Worm (Caenorhabditis elegans): Measurements from ENCODE around the gene tsp-5.
A peak's percentile ranks its signal among the peaks of the same experiment; 100 is the strongest.

ce11 chrIV:13561629-13562028 is 29.9 kb downstream of the tsp-5 start, which contains the start of the genes Y45F10B.13 and qui-1:
- no peak for TF ChIP-seq blmp-1 (tag; optimal IDR thresholded peaks at IDR 0.05)
- no peak for TF ChIP-seq hlh-1 (tag; optimal IDR thresholded peaks at IDR 0.05)
- peak; percentile 56 for TF ChIP-seq unc-120 (tag; optimal IDR thresholded peaks at IDR 0.05; ENCODE audit: poor library complexity, severe bottlenecking)
- no peak for TF ChIP-seq nhr-28 (tag; optimal IDR thresholded peaks at IDR 0.05)
- TF ChIP-seq snpc-4 (tag; optimal IDR thresholded peaks at IDR 0.05) = no peak
- TF ChIP-seq nhr-237 (tag; optimal IDR thresholded peaks at IDR 0.05) = no peak
- no peak for TF ChIP-seq unc-62 (GFP tag; optimal IDR thresholded peaks at IDR 0.05)
- peak; percentile 1 for TF ChIP-seq ces-1 (GFP tag; optimal IDR thresholded peaks at IDR 0.05)
- no peak for TF ChIP-seq mep-1 (tag; optimal IDR thresholded peaks at IDR 0.05)
- TF ChIP-seq ztf-11 (tag; optimal IDR thresholded peaks at IDR 0.05) = no peak
- TF ChIP-seq nhr-2 (tag; optimal IDR thresholded peaks at IDR 0.05) = no peak
- TF ChIP-seq ceh-43 (GFP tag; optimal IDR thresholded peaks at IDR 0.05) = no peak

Measured in whole organism, mixed stage, embryonic.